Fruit fly (Drosophila melanogaster) Kc167 (cell line): ENCODE measurements around the gene CG13040.

ENCODE experiments used
- Myc ChIP-seq: fragments of >200 bp; optimal IDR thresholded peaks from 2 replicates; lab custom pipeline; 2017; ENCODE audit warnings: missing external identifiers
- Sin3A ChIP-seq: fragments of >200 bp; optimal IDR thresholded peaks from 2 replicates; lab custom pipeline; 2018; ENCODE audit warnings: missing external identifiers
- h ChIP-seq: fragments of >200 bp; optimal IDR thresholded peaks from 3 replicates; lab custom pipeline; 2018; ENCODE audit warnings: missing external identifiers
- insv ChIP-seq: fragments of >200 bp; optimal IDR thresholded peaks from 3 replicates; lab custom pipeline; 2018; ENCODE audit warnings: missing external identifiers
- psq ChIP-seq: fragments of >200 bp; optimal IDR thresholded peaks from 2 replicates; lab custom pipeline; 2017; ENCODE audit warnings: missing external identifiers
- ttk ChIP-seq: sonication (Bioruptor generic); optimal IDR thresholded peaks from 2 replicates; lab custom pipeline; 2017; ENCODE audit warnings: missing external identifiers

The CG13040 gene

DNA sequence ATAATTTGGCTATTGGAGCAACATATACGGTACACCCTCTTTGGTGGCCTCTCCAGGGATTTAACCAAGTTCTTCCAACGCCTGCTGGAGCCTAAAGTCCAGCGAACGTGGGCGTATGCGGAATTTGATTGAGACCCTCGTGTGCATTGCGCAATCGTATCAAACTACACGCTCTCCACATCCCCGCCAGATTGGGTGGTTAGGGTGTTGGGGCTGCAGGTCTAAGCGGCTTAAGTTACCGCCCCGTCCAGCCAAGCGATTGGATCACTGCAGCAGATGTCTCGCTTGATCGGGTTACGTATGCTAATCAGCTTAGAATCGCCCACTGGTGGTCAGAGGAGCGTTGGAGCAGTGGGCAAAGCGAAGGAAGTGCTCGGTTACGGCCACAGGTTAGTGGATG lies 4.2 kb upstream of the CG13040 start, which contains the start of gene CG33060:
Gene CG33060 (plus strand): TSS at position 301 of the 400 bp plus-strand sequence.
- no peak for TF ChIP-seq psq
- no peak for TF ChIP-seq insv (lab: Kevin White, UChicago)
- TF ChIP-seq Myc (lab: Kevin White, UChicago) = no peak

DNA sequence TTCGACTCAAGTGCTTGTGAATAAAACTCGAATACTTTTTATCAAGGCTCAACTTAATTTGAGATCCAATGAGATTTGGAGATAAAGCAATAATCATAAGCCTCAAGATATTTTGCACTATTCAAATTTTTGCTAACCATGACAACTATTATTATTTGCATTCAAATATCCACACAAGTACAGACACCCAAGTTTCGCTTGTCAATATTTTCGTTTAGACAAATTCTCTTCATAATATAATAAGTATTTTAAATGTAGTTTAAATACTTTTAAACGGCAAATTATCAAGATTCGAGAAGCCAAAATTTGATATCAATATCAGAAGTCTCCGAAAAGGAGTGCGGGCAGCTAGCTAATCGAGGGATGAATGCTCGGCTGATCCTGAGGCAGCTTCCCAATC lies 2.9 kb upstream of the CG13040 start, which contains the start of gene CG33061:
Gene CG33061 (plus strand): TSS at position 301 of the 400 bp plus-strand sequence.
- TF ChIP-seq Sin3A (lab: Kevin White, UChicago) (no peak), ttk (lab: Kevin White, UChicago) (no peak), insv (lab: Kevin White, UChicago) (no peak), psq (no peak), h (no peak), Myc (lab: Kevin White, UChicago) (no peak)

DNA sequence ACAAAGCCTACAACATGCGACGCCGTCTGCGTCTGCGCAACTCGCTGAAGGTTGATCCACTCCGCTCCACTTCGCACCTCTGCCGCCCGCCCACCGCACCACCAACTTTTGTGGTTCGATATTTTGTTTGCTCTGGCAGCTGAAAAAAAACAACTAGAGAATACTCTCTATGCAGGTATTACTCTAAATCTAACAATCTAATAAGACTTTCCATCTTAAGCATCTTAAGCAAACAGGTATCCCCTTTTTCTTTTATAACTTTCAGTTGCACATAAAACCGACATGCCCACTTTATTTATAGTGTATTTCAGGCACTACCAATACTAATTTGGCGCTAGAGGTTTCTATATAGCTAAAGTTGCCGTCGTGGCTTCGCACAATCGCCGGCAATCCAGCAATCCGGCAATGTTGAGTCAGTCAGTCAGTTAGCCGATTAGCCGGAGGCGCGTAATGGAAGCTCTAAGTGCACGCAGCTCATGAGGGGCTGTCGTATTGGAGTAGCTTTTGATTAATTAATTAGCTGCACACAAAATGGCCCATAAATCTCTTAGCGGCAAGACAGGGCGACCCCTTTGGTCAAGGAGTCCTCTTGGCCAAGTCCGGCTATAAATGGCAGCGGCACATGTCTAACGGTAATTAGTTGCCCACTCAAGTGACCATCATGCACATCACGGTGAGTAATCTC lies 1.8 kb upstream of the CG13040 start, which contains the start of gene CG13058:
Gene CG13058 (plus strand): TSS at position 635 of the 685 bp plus-strand sequence.
- no peak for TF ChIP-seq Sin3A (lab: Kevin White, UChicago)
- no peak for TF ChIP-seq insv (lab: Kevin White, UChicago)
- TF ChIP-seq ttk (lab: Kevin White, UChicago) = no peak
- no peak for TF ChIP-seq Myc (lab: Kevin White, UChicago)
- no peak for TF ChIP-seq h
- TF ChIP-seq psq = no peak

DNA sequence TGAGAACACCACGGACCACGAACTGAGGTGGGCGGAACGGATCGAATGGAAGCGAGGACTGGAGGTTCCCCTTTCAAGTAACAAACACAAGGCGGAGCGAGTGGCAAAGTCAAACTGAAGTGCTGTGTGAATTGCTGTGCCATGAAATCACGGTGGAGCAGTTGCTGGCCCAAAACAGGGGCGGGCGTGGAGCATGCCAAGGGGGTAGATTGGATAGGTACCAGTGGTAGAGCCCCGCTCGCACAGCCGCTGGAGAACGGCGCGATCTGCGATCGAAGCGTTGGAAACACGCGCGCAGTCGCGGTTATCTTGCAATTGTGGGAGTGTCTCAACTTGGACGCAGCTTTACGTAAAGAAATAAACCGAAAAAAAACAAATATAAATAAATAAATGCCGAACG lies 1.2 kb upstream of the CG13040 start, which contains the start of gene CG13038:
Gene CG13038 (minus strand): TSS at position 118 of the 400 bp plus-strand sequence.
- no peak for TF ChIP-seq Myc (lab: Kevin White, UChicago)
- TF ChIP-seq psq = no peak
- TF ChIP-seq insv (lab: Kevin White, UChicago) = no peak
- no peak for TF ChIP-seq ttk (lab: Kevin White, UChicago)
- no peak for TF ChIP-seq h
- no peak for TF ChIP-seq Sin3A (lab: Kevin White, UChicago)

DNA sequence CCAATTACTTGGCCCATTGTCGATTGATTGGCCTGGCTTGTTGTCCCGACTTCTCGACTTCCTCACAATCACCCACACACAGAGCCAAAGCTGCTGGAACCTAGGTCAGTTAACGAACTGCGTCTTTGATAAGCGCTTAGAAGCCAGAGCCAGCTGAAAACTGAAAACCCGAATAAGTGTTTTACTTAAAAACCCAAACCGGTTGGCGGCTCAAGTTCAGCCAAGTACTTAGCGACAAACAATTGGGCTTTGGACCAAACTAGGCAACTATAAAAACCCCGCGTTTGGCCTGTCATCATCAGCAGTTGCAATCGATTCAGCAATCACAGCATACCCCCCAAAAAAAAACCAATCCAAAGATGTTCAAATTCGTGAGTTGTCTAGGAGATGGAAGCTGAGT lies 3.2 kb downstream of the CG13040 start, which contains the start of gene CG13059:
Gene CG13059 (plus strand): TSS at position 301 of the 400 bp plus-strand sequence.
- TF ChIP-seq Myc (lab: Kevin White, UChicago) = no peak
- TF ChIP-seq Sin3A (lab: Kevin White, UChicago) = no peak
- TF ChIP-seq h = no peak
- no peak for TF ChIP-seq ttk (lab: Kevin White, UChicago)
- TF ChIP-seq insv (lab: Kevin White, UChicago) = no peak

DNA sequence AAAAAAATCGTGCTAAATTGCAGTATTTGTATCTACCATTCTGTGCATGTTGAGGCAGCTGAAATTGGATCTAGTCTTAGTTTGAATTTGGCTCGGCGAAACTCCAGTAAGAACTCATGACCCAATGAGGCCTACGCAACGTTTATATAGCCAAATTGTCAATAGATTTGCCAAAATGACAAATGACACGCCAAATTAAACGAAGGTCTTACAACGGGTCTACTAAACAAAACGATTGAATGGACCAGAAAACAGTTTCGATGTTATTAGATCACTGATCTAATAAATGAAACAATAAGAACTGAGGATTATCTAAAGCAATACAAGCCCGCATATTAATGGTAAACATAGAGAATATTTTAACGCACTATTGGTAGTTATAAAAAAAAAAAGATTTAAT lies 5.4 kb downstream of the CG13040 start, which contains the start of gene CG42718:
Gene CG42718 (minus strand): TSS at position 101 of the 400 bp plus-strand sequence.
- TF ChIP-seq Sin3A (lab: Kevin White, UChicago) (no peak), insv (lab: Kevin White, UChicago) (no peak), Myc (lab: Kevin White, UChicago) (no peak), ttk (lab: Kevin White, UChicago) (no peak), psq (no peak), h (no peak)

DNA sequence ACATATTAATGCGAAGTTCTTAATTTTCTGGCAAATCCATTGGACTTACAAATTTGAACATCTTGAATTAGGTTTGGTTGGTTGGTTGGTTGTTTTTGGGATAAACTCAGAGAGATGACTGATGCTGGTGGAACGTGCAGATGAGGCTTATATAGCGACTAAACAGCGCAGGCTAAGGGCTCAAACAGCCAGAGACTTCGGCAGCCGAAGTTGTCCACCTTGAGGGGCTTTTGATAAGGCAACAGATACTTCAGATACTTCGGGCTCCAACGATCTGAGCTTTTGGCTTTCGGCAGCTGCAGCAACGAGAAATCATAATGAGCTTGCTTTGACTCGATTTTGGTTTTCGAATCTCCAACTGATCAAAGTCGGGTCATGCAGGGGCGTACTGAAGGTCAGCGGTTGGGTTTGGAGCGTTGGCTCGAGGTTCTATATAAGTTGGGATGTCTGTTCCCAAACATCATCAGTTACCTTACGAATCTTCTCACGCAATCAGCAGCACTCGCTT lies 7.1 kb downstream of the CG13040 start, which contains the start of the genes CG13041 and CG13060:
Gene CG13041 (minus strand): TSS at position 128 of the 508 bp plus-strand sequence.
Gene CG13060 (plus strand): TSS at position 458 of the 508 bp plus-strand sequence.
- TF ChIP-seq insv (lab: Kevin White, UChicago) (no peak), psq (no peak), h (no peak), ttk (lab: Kevin White, UChicago) (no peak), Myc (lab: Kevin White, UChicago) (no peak), Sin3A (lab: Kevin White, UChicago) (no peak)

DNA sequence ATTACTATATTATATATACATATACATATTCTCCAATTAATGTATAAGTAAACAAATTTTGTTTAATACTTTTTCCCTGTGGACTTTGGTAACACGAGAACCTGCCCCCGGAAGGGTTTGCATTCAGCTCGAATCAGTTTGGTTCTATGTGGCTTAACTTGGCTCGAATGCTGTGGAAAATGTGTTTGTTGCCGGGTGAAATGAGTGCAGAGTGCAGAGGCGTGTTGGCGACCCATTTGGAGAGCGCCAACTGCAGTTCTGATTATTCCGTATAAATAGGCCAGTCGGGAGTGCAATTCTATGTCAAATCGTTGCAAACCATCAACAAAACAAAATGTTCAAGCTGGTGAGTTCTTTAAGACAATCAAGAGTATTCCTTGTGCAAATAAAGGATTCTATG lies 8.8 kb downstream of the CG13040 start, which contains the start of gene Nplp3:
Gene Nplp3 (plus strand): TSS at position 301 of the 400 bp plus-strand sequence.
- no peak for TF ChIP-seq insv (lab: Kevin White, UChicago)
- no peak for TF ChIP-seq ttk (lab: Kevin White, UChicago)
- no peak for TF ChIP-seq psq

DNA sequence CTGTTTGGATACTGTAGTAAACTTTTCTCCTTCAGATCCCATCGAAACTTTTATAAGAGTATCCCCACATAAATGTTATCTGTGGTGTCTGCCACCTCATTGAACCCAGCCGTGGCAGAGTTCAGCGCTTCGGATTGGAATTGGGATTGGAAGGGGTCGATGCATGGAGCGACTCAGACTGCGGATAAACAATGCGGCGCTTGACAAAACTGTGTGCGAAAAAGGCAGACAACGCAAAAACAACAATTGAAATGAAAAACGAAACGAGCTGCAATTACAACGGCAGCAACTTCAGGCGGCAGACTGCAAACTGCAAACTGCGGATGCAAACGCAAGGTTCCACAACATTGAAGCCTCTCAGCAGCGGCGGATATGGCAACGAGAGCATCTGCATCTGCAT lies 12.6 kb downstream of the CG13040 start, which contains the start of gene CG13062:
Gene CG13062 (plus strand): TSS at position 301 of the 400 bp plus-strand sequence.
- TF ChIP-seq insv (lab: Kevin White, UChicago) (no peak), Myc (lab: Kevin White, UChicago) (no peak), Sin3A (lab: Kevin White, UChicago) (no peak), h (no peak), psq (no peak), ttk (lab: Kevin White, UChicago) (no peak)

DNA sequence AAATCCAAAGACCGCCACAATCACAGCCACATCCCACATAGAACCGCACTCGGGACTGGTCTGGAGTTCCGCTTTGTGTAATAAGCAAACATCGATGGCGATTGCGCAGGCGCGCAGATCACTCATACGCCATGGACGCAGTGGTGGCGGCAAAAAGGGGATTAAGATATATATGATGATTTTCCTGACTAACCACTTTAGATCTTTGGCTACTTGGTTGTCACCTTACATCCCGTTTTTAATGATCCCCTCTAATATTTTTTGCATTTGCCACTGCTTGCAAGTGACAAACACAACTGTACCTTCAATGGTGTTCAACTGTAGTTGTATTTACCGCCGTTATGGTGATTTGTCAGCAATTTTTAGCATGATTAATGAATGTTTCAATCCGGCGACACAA lies 16.6 kb downstream of the CG13040 start:
- TF ChIP-seq psq (no peak), ttk (lab: Kevin White, UChicago) (no peak), h (no peak), Myc (lab: Kevin White, UChicago) (no peak), insv (lab: Kevin White, UChicago) (no peak), Sin3A (lab: Kevin White, UChicago) (no peak)

DNA sequence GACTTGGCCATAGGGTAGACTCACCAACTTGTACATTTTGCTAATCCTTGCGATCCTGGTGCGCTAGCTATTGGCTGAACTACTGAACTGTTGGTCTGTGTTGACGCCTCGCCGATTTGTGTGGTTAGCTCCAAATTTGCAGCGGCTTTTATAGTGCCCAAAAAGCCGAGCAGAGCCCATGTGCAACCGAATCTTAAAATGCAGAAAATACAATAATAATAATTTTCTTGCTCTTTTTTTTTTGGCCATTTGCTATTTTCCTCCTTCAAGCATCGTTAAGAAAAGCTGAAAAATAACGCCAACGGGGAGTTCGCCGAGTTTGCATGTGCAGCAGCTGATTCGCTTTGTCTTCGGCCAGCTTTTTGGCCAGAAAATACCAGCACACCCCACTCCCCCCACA lies 18.2 kb downstream of the CG13040 start, which contains the start of gene CG13042:
Gene CG13042 (minus strand): TSS at position 101 of the 400 bp plus-strand sequence.
- no peak for TF ChIP-seq Myc (lab: Kevin White, UChicago)
- TF ChIP-seq insv (lab: Kevin White, UChicago) = no peak
- TF ChIP-seq psq = no peak
- no peak for TF ChIP-seq h
- TF ChIP-seq Sin3A (lab: Kevin White, UChicago) = no peak
- TF ChIP-seq ttk (lab: Kevin White, UChicago) = no peak
